Fruit fly (Drosophila melanogaster) whole organism, embryonic: ENCODE results near the gene Dredd.

Experiments used
- CG10366 ChIP-seq: fragments of 200-800 bp; sonication (Bioruptor generic); IDR thresholded peaks from 2 replicates; pipeline ENCODE4 v1.3.6; 2022; ENCODE audit warnings: missing biosample characterization, missing genetic modification characterization
- CG11093 ChIP-seq: fragments of 200-800 bp; sonication (Bioruptor generic); IDR thresholded peaks from 3 replicates; pipeline ENCODE4 v1.3.6; 2022; ENCODE audit warnings: missing biosample characterization, missing genetic modification characterization
- CG30431 ChIP-seq: fragments of 200-800 bp; sonication (Bioruptor generic); optimal IDR thresholded peaks from 2 replicates; lab custom pipeline; 2017; ENCODE audit warnings: missing biosample characterization, missing genetic modification characterization
- CG31365 ChIP-seq: fragments of 200-800 bp; sonication (Bioruptor generic); optimal IDR thresholded peaks from 2 replicates; lab custom pipeline; 2018; ENCODE audit warnings: missing biosample characterization, mild to moderate bottlenecking, missing genetic modification characterization
- CG4328 ChIP-seq: fragments of 200-800 bp; sonication (Bioruptor generic); optimal IDR thresholded peaks from 3 replicates; lab custom pipeline; 2017; ENCODE audit warnings: missing biosample characterization, missing genetic modification reagents, missing genetic modification characterization
- H2.0 ChIP-seq: fragments of 200-800 bp; sonication (Bioruptor generic); IDR thresholded peaks from 2 replicates; pipeline ENCODE4 v1.3.6; 2022; ENCODE audit warnings: missing biosample characterization, missing genetic modification characterization
- ato ChIP-seq: fragments of 200-800 bp; sonication (Bioruptor generic); IDR thresholded peaks from 2 replicates; pipeline ENCODE4 v1.3.6; 2022; ENCODE audit warnings: missing biosample characterization, missing genetic modification characterization; ENCODE audit not compliant: partially characterized antibody
- ham ChIP-seq: fragments of 200-800 bp; sonication (Bioruptor generic); IDR thresholded peaks from 2 replicates; pipeline ENCODE4 v1.3.6; 2022; ENCODE audit warnings: missing biosample characterization, missing genetic modification characterization

DNA sequence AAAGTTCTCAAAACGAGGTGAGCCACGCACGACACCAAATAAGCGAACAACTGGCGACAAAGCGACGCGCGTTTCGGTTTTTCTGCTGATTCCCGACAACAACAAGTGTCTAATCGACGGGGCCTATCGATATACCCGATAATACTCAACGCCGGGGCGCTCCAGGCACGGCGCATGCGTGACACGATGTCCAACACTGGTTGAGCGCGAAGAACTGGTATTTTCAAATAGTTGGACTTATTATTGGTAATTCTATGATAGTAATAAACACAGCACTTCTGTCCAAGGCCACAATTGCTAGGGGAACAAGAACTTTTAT is 17.9 kb downstream of the Dredd start:
- TF ChIP-seq H2.0 (no peak), CG11093 (GFP tag; lab: Robert Waterston, UW) (no peak), CG10366 (GFP tag; lab: Robert Waterston, UW) (no peak), CG30431 (GFP tag; lab: Kevin White, UChicago) (no peak), CG4328 (no peak), CG31365 (no peak), ham (no peak), ato (GFP tag; lab: Robert Waterston, UW) (peak; percentile 74)
